Fruit fly (Drosophila melanogaster) whole organism, prepupa: Measurements from ENCODE around the gene CG2641.

Source experiments
- Blimp-1 ChIP-seq: fragments of 200-800 bp; sonication (Bioruptor generic); optimal IDR thresholded peaks from 3 replicates; lab custom pipeline; 2017; ENCODE audit warnings: missing biosample characterization, missing genetic modification characterization, mild to moderate bottlenecking, moderate library complexity, missing genetic modification reagents
- CG10631 ChIP-seq: fragments of 200-800 bp; sonication (Bioruptor generic); optimal IDR thresholded peaks from 2 replicates; lab custom pipeline; 2016; ENCODE audit warnings: missing biosample characterization, missing genetic modification characterization
- CG10669 ChIP-seq: fragments of 200-800 bp; sonication (Bioruptor generic); optimal IDR thresholded peaks from 3 replicates; lab custom pipeline; 2018; ENCODE audit warnings: missing biosample characterization, mild to moderate bottlenecking, missing genetic modification characterization, moderate library complexity
- CG11294 ChIP-seq: fragments of 200-800 bp; sonication (Bioruptor generic); IDR thresholded peaks from 2 replicates; pipeline ENCODE4 v1.3.6; 2022; ENCODE audit warnings: missing biosample characterization, missing genetic modification characterization
- CG11762 ChIP-seq: fragments of 200-800 bp; sonication (Bioruptor generic); optimal IDR thresholded peaks from 3 replicates; lab custom pipeline; 2016; ENCODE audit warnings: missing biosample characterization, missing genetic modification characterization; ENCODE audit not compliant: insufficient read depth
- CG15336 ChIP-seq: fragments of 200-800 bp; sonication (Bioruptor generic); IDR thresholded peaks from 2 replicates; pipeline ENCODE4 v1.3.6; 2022; ENCODE audit warnings: missing biosample characterization, missing genetic modification characterization
- CG1621 ChIP-seq: fragments of 200-800 bp; sonication (Bioruptor generic); optimal IDR thresholded peaks from 3 replicates; lab custom pipeline; 2018; ENCODE audit warnings: missing biosample characterization, mild to moderate bottlenecking, missing genetic modification characterization
- CG3032 ChIP-seq: fragments of 200-800 bp; optimal IDR thresholded peaks from 2 replicates; lab custom pipeline; 2019; ENCODE audit warnings: missing biosample characterization, mild to moderate bottlenecking, missing genetic modification characterization, moderate library complexity
- CG31627 ChIP-seq: fragments of 200-800 bp; sonication (Bioruptor generic); optimal IDR thresholded peaks from 3 replicates; lab custom pipeline; 2016; ENCODE audit warnings: missing biosample characterization, missing genetic modification characterization
- CG32006 ChIP-seq: fragments of 200-800 bp; sonication (Bioruptor generic); optimal IDR thresholded peaks from 3 replicates; lab custom pipeline; 2017; ENCODE audit warnings: missing biosample characterization, mild to moderate bottlenecking, missing genetic modification characterization
- CG34406 ChIP-seq: fragments of 200-800 bp; sonication (Bioruptor generic); optimal IDR thresholded peaks from 3 replicates; lab custom pipeline; 2016; ENCODE audit warnings: missing biosample characterization, missing genetic modification characterization
- CG3919 ChIP-seq: fragments of 200-800 bp; sonication (Bioruptor generic); optimal IDR thresholded peaks from 3 replicates; lab custom pipeline; 2016; ENCODE audit warnings: missing biosample characterization, missing genetic modification characterization
- CG6163 ChIP-seq: fragments of 200-800 bp; sonication (Bioruptor generic); IDR thresholded peaks from 3 replicates; pipeline ENCODE4 v1.3.6; 2022; ENCODE audit warnings: missing biosample characterization, missing genetic modification characterization
- CG6854 ChIP-seq: fragments of 200-800 bp; sonication (Bioruptor generic); optimal IDR thresholded peaks from 2 replicates; lab custom pipeline; 2017; ENCODE audit warnings: missing biosample characterization, mild to moderate bottlenecking, missing genetic modification characterization
- CG7368 ChIP-seq: fragments of 200-800 bp; sonication (Bioruptor generic); optimal IDR thresholded peaks from 3 replicates; lab custom pipeline; 2016; ENCODE audit warnings: missing biosample characterization, missing genetic modification characterization
- CG8119 ChIP-seq: fragments of 200-800 bp; sonication (Bioruptor generic); IDR thresholded peaks from 3 replicates; pipeline ENCODE4 v1.3.6; 2022; ENCODE audit warnings: missing biosample characterization, missing genetic modification characterization
- CG8319 ChIP-seq: fragments of 200-800 bp; sonication (Bioruptor generic); optimal IDR thresholded peaks from 3 replicates; lab custom pipeline; 2016; ENCODE audit warnings: missing biosample characterization, missing genetic modification characterization
- CG8632 ChIP-seq: fragments of 200-800 bp; sonication (Bioruptor generic); optimal IDR thresholded peaks from 3 replicates; lab custom pipeline; 2016; ENCODE audit warnings: missing biosample characterization, missing genetic modification characterization
- Eip78C ChIP-seq: fragments of 200-800 bp; sonication (Bioruptor generic); peaks from one replicate; lab custom pipeline; 2016; ENCODE audit warnings: missing biosample characterization, missing genetic modification characterization
- Gug ChIP-seq: fragments of 200-800 bp; sonication (Bioruptor generic); IDR thresholded peaks from 2 replicates; pipeline ENCODE4 v1.3.6; 2022; ENCODE audit warnings: missing biosample characterization, missing genetic modification characterization
- Lpt ChIP-seq: fragments of 200-800 bp; sonication (Bioruptor generic); optimal IDR thresholded peaks from 3 replicates; lab custom pipeline; 2016; ENCODE audit warnings: missing biosample characterization, missing genetic modification characterization
- Smox ChIP-seq: fragments of 200-800 bp; sonication (Bioruptor generic); optimal IDR thresholded peaks from 3 replicates; lab custom pipeline; 2016; ENCODE audit warnings: missing biosample characterization, missing genetic modification characterization
- Sox102F ChIP-seq: fragments of 200-800 bp; sonication (Bioruptor generic); optimal IDR thresholded peaks from 2 replicates; lab custom pipeline; 2016; ENCODE audit warnings: missing biosample characterization, mild to moderate bottlenecking, missing genetic modification characterization
- Sox14 ChIP-seq: fragments of 200-800 bp; sonication (Bioruptor generic); optimal IDR thresholded peaks from 3 replicates; lab custom pipeline; 2016; ENCODE audit warnings: missing biosample characterization, missing genetic modification characterization
- achi ChIP-seq: fragments of 200-800 bp; sonication (Bioruptor generic); optimal IDR thresholded peaks from 3 replicates; lab custom pipeline; 2016; ENCODE audit warnings: missing biosample characterization, missing genetic modification characterization
- cyc ChIP-seq: fragments of 200-800 bp; sonication (Bioruptor generic); optimal IDR thresholded peaks from 3 replicates; lab custom pipeline; 2016; ENCODE audit warnings: missing biosample characterization, missing genetic modification characterization
- dac ChIP-seq: fragments of 200-800 bp; sonication (Bioruptor generic); optimal IDR thresholded peaks from 2 replicates; lab custom pipeline; 2017; ENCODE audit warnings: missing biosample characterization, mild to moderate bottlenecking, missing genetic modification characterization
- dsx ChIP-seq: fragments of 200-800 bp; optimal IDR thresholded peaks from 3 replicates; lab custom pipeline; 2019; ENCODE audit warnings: missing biosample characterization, mild to moderate bottlenecking, missing genetic modification characterization, moderate library complexity; ENCODE audit not compliant: poor library complexity, severe bottlenecking
- eg ChIP-seq: fragments of 200-800 bp; sonication (Bioruptor generic); IDR thresholded peaks from 3 replicates; pipeline ENCODE4 v1.3.6; 2022; ENCODE audit warnings: missing biosample characterization, missing genetic modification characterization
- fd85E ChIP-seq: fragments of 200-800 bp; sonication (Bioruptor generic); optimal IDR thresholded peaks from 3 replicates; lab custom pipeline; 2016; ENCODE audit warnings: missing biosample characterization, missing genetic modification characterization
- pdm3 ChIP-seq: fragments of 200-800 bp; sonication (Bioruptor generic); optimal IDR thresholded peaks from 3 replicates; lab custom pipeline; 2016; ENCODE audit warnings: missing biosample characterization, missing genetic modification characterization
- salr ChIP-seq, 2 experiments: fragments of 200-800 bp; sonication (Bioruptor generic); optimal IDR thresholded peaks; 3 replicates each; lab custom pipeline; 2016 to 2018; ENCODE audit warnings: missing biosample characterization in 2 of 2, missing genetic modification characterization in 2 of 2, mild to moderate bottlenecking in 1 of 2
- spab ChIP-seq: fragments of 200-800 bp; sonication (Bioruptor generic); optimal IDR thresholded peaks from 2 replicates; lab custom pipeline; 2017; ENCODE audit warnings: missing biosample characterization, mild to moderate bottlenecking, missing genetic modification characterization, missing genetic modification reagents
- ss ChIP-seq, 2 experiments: fragments of 200-800 bp; sonication (Bioruptor generic); optimal IDR thresholded peaks; 2 replicates in 1 of 2; 3 replicates in 1 of 2; lab custom pipeline; 2017 to 2018; ENCODE audit warnings: mild to moderate bottlenecking in 2 of 2, missing biosample characterization in 2 of 2, missing genetic modification characterization in 2 of 2, moderate library complexity in 1 of 2
- svp ChIP-seq: fragments of 200-800 bp; sonication (Bioruptor generic); peaks from one replicate; lab custom pipeline; 2016; ENCODE audit warnings: missing biosample characterization, missing genetic modification characterization
- vri ChIP-seq: fragments of 200-800 bp; sonication (Bioruptor generic); optimal IDR thresholded peaks from 3 replicates; lab custom pipeline; 2016; ENCODE audit warnings: missing biosample characterization, mild to moderate bottlenecking, missing genetic modification characterization

CG2641 gene

dm6 chr3R:7753518-7753917 is 40.4 kb upstream of the CG2641 start:
- peak; percentile 36 for TF ChIP-seq CG32006
- TF ChIP-seq eg (GFP tag; lab: Robert Waterston, UW) = peak; percentile 48; the same call in 1 of the 3 replicates
- no peak for TF ChIP-seq CG8632
- TF ChIP-seq CG3032 (tag; lab: Kevin White, UChicago) = peak; percentile 37
- TF ChIP-seq CG15336 (GFP tag; lab: Robert Waterston, UW) = 0 out of 2 replicates have a peak, but pooled peaks have one; percentile 8
- TF ChIP-seq svp = peak; percentile 57
- peak; percentile 13 for TF ChIP-seq CG10669 (GFP tag; lab: Kevin White, UChicago)
- TF ChIP-seq CG1621 (tag; lab: Kevin White, UChicago) = peak; percentile 16
- no peak for TF ChIP-seq CG6854 (GFP tag; lab: Kevin White, UChicago)
- TF ChIP-seq CG6163 = peak; percentile 66
- 0 out of 3 replicates have a peak, but pooled peaks have one; percentile 17 for TF ChIP-seq CG8119 (GFP tag; lab: Robert Waterston, UW)
- TF ChIP-seq spab (GFP tag; lab: Kevin White, UChicago) = no peak

- no peak for TF ChIP-seq CG1621 (tag; lab: Kevin White, UChicago)
- no peak for TF ChIP-seq Lpt (GFP tag; lab: Kevin White, UChicago)
- TF ChIP-seq Blimp-1 = no peak
- TF ChIP-seq ss (GFP tag; optimal IDR thresholded peaks at IDR 0.05; lab: Kevin White, UChicago) = no peak
- no peak for TF ChIP-seq salr (GFP tag; optimal IDR thresholded peaks at IDR 0.05; lab: Kevin White, UChicago)
- no peak for TF ChIP-seq Smox (GFP tag; lab: Kevin White, UChicago)
- TF ChIP-seq CG8319 (GFP tag; lab: Kevin White, UChicago) = no peak
- no peak for TF ChIP-seq dsx (GFP tag; lab: Kevin White, UChicago)
- no peak for TF ChIP-seq CG7368 (GFP tag; lab: Kevin White, UChicago)
- no peak for TF ChIP-seq CG34406 (GFP tag; lab: Kevin White, UChicago)
These were observed 36.0 kb upstream of the CG2641 start, which contains the start of gene CG10919 for dm6 chr3R:7757822-7758221. CG10919 (plus strand) TSS chr3R:7758122.

- no peak for TF ChIP-seq eg (GFP tag; lab: Robert Waterston, UW)
- no peak for TF ChIP-seq fd85E
- TF ChIP-seq Lpt (GFP tag; lab: Kevin White, UChicago) = no peak
- no peak for TF ChIP-seq CG8319 (GFP tag; lab: Kevin White, UChicago)
- no peak for TF ChIP-seq dac (GFP tag; lab: Kevin White, UChicago)
- TF ChIP-seq achi (GFP tag; lab: Kevin White, UChicago) = no peak
- TF ChIP-seq CG11762 = no peak
- TF ChIP-seq CG10631 (GFP tag; lab: Kevin White, UChicago) = no peak
- TF ChIP-seq CG1621 (tag; lab: Kevin White, UChicago) = no peak
These were observed 34.4 kb upstream of the CG2641 start, which contains the start of gene Sp7 for dm6 chr3R:7759486-7759885. Sp7 (plus strand) TSS chr3R:7759786.

dm6 chr3R:7760970-7761558 is 32.8 kb upstream of the CG2641 start:
- TF ChIP-seq Gug (GFP tag; lab: Robert Waterston, UW) (no peak), Sox14 (GFP tag; lab: Kevin White, UChicago) (no peak), CG3919 (GFP tag; lab: Kevin White, UChicago) (no peak), svp (peak; percentile 95), CG34406 (GFP tag; lab: Kevin White, UChicago) (no peak), Eip78C (GFP tag; lab: Kevin White, UChicago) (peak; percentile 45), CG11762 (no peak), Sox102F (no peak), vri (GFP tag; lab: Kevin White, UChicago) (peak; percentile 12)

dm6 chr3R:7771656-7772055 is 22.2 kb upstream of the CG2641 start, which contains the start of gene CG11286:
CG11286 (minus strand) TSS chr3R:7771756.
- TF ChIP-seq CG6163 (no peak), CG15336 (GFP tag; lab: Robert Waterston, UW) (no peak), CG11294 (GFP tag; lab: Robert Waterston, UW) (no peak), CG31627 (GFP tag; lab: Kevin White, UChicago) (no peak), pdm3 (GFP tag; lab: Kevin White, UChicago) (no peak), eg (GFP tag; lab: Robert Waterston, UW) (no peak), cyc (GFP tag; lab: Kevin White, UChicago) (no peak), CG7368 (GFP tag; lab: Kevin White, UChicago) (no peak), vri (GFP tag; lab: Kevin White, UChicago) (no peak)
